Worm (Caenorhabditis elegans) whole organism, L1 larva: Measurements from ENCODE around the gene H35N09.1.

Experiments used
- C04F5.9 ChIP-seq: sonication (generic microtip); optimal IDR thresholded peaks from 2 replicates; lab custom pipeline; 2016; ENCODE audit warnings: missing genetic modification characterization, missing compliant biosample characterization
- aha-1 ChIP-seq: fragments of 150-350 bp; optimal IDR thresholded peaks from 2 replicates; lab custom pipeline; 2014; ENCODE audit warnings: missing biosample characterization, missing genetic modification characterization
- alr-1 ChIP-seq: fragments of 200-800 bp; sonication (Bioruptor generic); optimal IDR thresholded peaks from 2 replicates; lab custom pipeline; 2018; ENCODE audit warnings: borderline replicate concordance, mild to moderate bottlenecking, missing genetic modification characterization, missing compliant biosample characterization
- aly-2 ChIP-seq: fragments of 150-350 bp; optimal IDR thresholded peaks from 2 replicates; lab custom pipeline; 2014; ENCODE audit warnings: missing biosample characterization, missing genetic modification characterization
- ceh-82 ChIP-seq, 3 experiments: fragments of 150-350 bp in 1 of 3; sonication (generic microtip) in 2 of 3; optimal IDR thresholded peaks; 2 replicates each; lab custom pipeline; 2014 to 2017; ENCODE audit warnings: missing biosample characterization in 3 of 3, missing genetic modification characterization in 3 of 3
- ceh-90 ChIP-seq: sonication (generic microtip); optimal IDR thresholded peaks from 2 replicates; lab custom pipeline; 2016; ENCODE audit warnings: missing genetic modification characterization, missing compliant biosample characterization
- elt-3 ChIP-seq, 6 experiments: fragments of 150-350 bp in 1 of 6; sonication (generic microtip); optimal IDR thresholded peaks; 2 replicates each; lab custom pipeline; 2017 to 2018; ENCODE audit warnings: missing biosample characterization in 6 of 6, missing genetic modification characterization in 6 of 6, inconsistent platforms in 1 of 6
- fkh-10 ChIP-seq: sonication (generic microtip); optimal IDR thresholded peaks from 2 replicates; lab custom pipeline; 2017; ENCODE audit warnings: missing biosample characterization, missing genetic modification reagents, missing genetic modification characterization
- fkh-4 ChIP-seq: sonication (generic microtip); optimal IDR thresholded peaks from 2 replicates; lab custom pipeline; 2016; ENCODE audit warnings: missing compliant biosample characterization, missing genetic modification characterization, borderline replicate concordance
- hlh-17 ChIP-seq: fragments of 200-800 bp; sonication (Bioruptor generic); optimal IDR thresholded peaks from 2 replicates; lab custom pipeline; 2018; ENCODE audit warnings: missing genetic modification characterization, mild to moderate bottlenecking, missing compliant biosample characterization, moderate library complexity, borderline replicate concordance
- hlh-4 ChIP-seq: sonication (generic microtip); optimal IDR thresholded peaks from 2 replicates; lab custom pipeline; 2016; ENCODE audit warnings: mild to moderate bottlenecking, missing genetic modification characterization, missing compliant biosample characterization
- jun-1 ChIP-seq: fragments of 150-350 bp; optimal IDR thresholded peaks from 2 replicates; lab custom pipeline; 2014; ENCODE audit warnings: missing biosample characterization, missing genetic modification reagents, missing genetic modification characterization
- lin-13 ChIP-seq: fragments of 150-350 bp; optimal IDR thresholded peaks from 2 replicates; lab custom pipeline; 2014; ENCODE audit warnings: missing biosample characterization, missing genetic modification reagents, missing genetic modification characterization
- lin-14 ChIP-seq: fragments of 200-800 bp; sonication (Bioruptor generic); optimal IDR thresholded peaks from 2 replicates; lab custom pipeline; 2018; ENCODE audit warnings: mild to moderate bottlenecking, missing genetic modification characterization, moderate library complexity, missing compliant biosample characterization
- lin-15B ChIP-seq: fragments of 150-350 bp; sonication (generic microtip); optimal IDR thresholded peaks from 3 replicates; lab custom pipeline; 2014; ENCODE audit warnings: missing biosample characterization, missing genetic modification characterization
- lin-39 ChIP-seq: fragments of 150-350 bp; optimal IDR thresholded peaks from 2 replicates; lab custom pipeline; 2014; ENCODE audit warnings: missing biosample characterization, missing genetic modification reagents, missing genetic modification characterization
- mab-9 ChIP-seq: fragments of 200-800 bp; sonication (Bioruptor generic); IDR thresholded peaks from 2 replicates; pipeline ENCODE4 v1.3.6; 2022; ENCODE audit warnings: missing genetic modification reagents, missing genetic modification characterization, missing compliant biosample characterization
- mef-2 ChIP-seq: fragments of 150-350 bp; optimal IDR thresholded peaks from 2 replicates; lab custom pipeline; 2014; ENCODE audit warnings: missing biosample characterization, missing genetic modification characterization
- nhr-11 ChIP-seq: fragments of 150-350 bp; optimal IDR thresholded peaks from 2 replicates; lab custom pipeline; 2014; ENCODE audit warnings: missing biosample characterization, missing genetic modification characterization
- nhr-20 ChIP-seq: sonication (generic microtip); optimal IDR thresholded peaks from 2 replicates; lab custom pipeline; 2016; ENCODE audit warnings: mild to moderate bottlenecking, missing genetic modification characterization, missing compliant biosample characterization
- nhr-237 ChIP-seq: fragments of 150-350 bp; optimal IDR thresholded peaks from 2 replicates; lab custom pipeline; 2014; ENCODE audit warnings: missing biosample characterization, missing genetic modification characterization
- nhr-28 ChIP-seq: fragments of 150-350 bp; optimal IDR thresholded peaks from 2 replicates; lab custom pipeline; 2014; ENCODE audit warnings: missing biosample characterization, missing genetic modification characterization
- nhr-71 ChIP-seq: sonication (generic microtip); optimal IDR thresholded peaks from 2 replicates; lab custom pipeline; 2016; ENCODE audit warnings: mild to moderate bottlenecking, missing genetic modification characterization, moderate library complexity, missing compliant biosample characterization
- nhr-84 ChIP-seq: sonication (generic microtip); optimal IDR thresholded peaks from 2 replicates; lab custom pipeline; 2017; ENCODE audit warnings: missing biosample characterization, missing genetic modification characterization
- nhr-85 ChIP-seq: sonication (generic microtip); peaks from one replicate; lab custom pipeline; 2016; ENCODE audit warnings: missing genetic modification characterization, inconsistent platforms, missing compliant biosample characterization
- pag-3 ChIP-seq: sonication (generic microtip); optimal IDR thresholded peaks from 2 replicates; lab custom pipeline; 2017; ENCODE audit warnings: missing genetic modification characterization, mild to moderate bottlenecking, missing compliant biosample characterization, antibody characterized with exemption, borderline replicate concordance; ENCODE audit not compliant: insufficient read depth
- pax-3 ChIP-seq: fragments of 200-800 bp; sonication (Bioruptor generic); optimal IDR thresholded peaks from 2 replicates; lab custom pipeline; 2018; ENCODE audit warnings: mild to moderate bottlenecking, missing genetic modification characterization, moderate library complexity, missing compliant biosample characterization
- rnt-1 ChIP-seq: sonication (generic microtip); optimal IDR thresholded peaks from 2 replicates; lab custom pipeline; 2016; ENCODE audit warnings: mild to moderate bottlenecking, missing genetic modification characterization, moderate library complexity, missing compliant biosample characterization
- skn-1 ChIP-seq: fragments of 150-350 bp; optimal IDR thresholded peaks from 2 replicates; lab custom pipeline; 2014; ENCODE audit warnings: missing biosample characterization, missing genetic modification characterization
- snpc-4 ChIP-seq: fragments of 150-350 bp; optimal IDR thresholded peaks from 2 replicates; lab custom pipeline; 2014; ENCODE audit warnings: missing biosample characterization, missing genetic modification characterization
- snu-23 ChIP-seq: sonication (generic microtip); optimal IDR thresholded peaks from 2 replicates; lab custom pipeline; 2016; ENCODE audit warnings: missing genetic modification characterization, missing compliant biosample characterization
- sptf-1 ChIP-seq: fragments of 150-350 bp; optimal IDR thresholded peaks from 2 replicates; lab custom pipeline; 2014; ENCODE audit warnings: missing biosample characterization, missing genetic modification characterization
- swsn-7 ChIP-seq: sonication (generic microtip); optimal IDR thresholded peaks from 2 replicates; lab custom pipeline; 2016; ENCODE audit warnings: missing genetic modification characterization, missing compliant biosample characterization
- tbx-2 ChIP-seq: sonication (generic microtip); optimal IDR thresholded peaks from 2 replicates; lab custom pipeline; 2016; ENCODE audit warnings: missing genetic modification characterization, missing compliant biosample characterization
- tlp-1 ChIP-seq: fragments of 150-350 bp; optimal IDR thresholded peaks from 2 replicates; lab custom pipeline; 2014; ENCODE audit warnings: missing biosample characterization, missing genetic modification characterization
- unc-130 ChIP-seq: fragments of 150-350 bp; optimal IDR thresholded peaks from 2 replicates; lab custom pipeline; 2017; ENCODE audit warnings: missing biosample characterization, missing genetic modification characterization, inconsistent platforms
- unc-30 ChIP-seq: sonication (generic microtip); optimal IDR thresholded peaks from 2 replicates; lab custom pipeline; 2017; ENCODE audit warnings: missing biosample characterization, missing genetic modification characterization
- unc-86 ChIP-seq: sonication (generic microtip); optimal IDR thresholded peaks from 2 replicates; lab custom pipeline; 2016; ENCODE audit warnings: missing genetic modification characterization, missing compliant biosample characterization
- unc-98 ChIP-seq: fragments of 200-800 bp; sonication (Bioruptor generic); IDR thresholded peaks from 2 replicates; pipeline ENCODE4 v1.3.6; 2022; ENCODE audit warnings: missing genetic modification characterization, missing compliant biosample characterization
- zip-4 ChIP-seq: fragments of 200-800 bp; sonication (Bioruptor generic); optimal IDR thresholded peaks from 2 replicates; lab custom pipeline; 2018; ENCODE audit warnings: mild to moderate bottlenecking, missing genetic modification characterization, moderate library complexity, missing compliant biosample characterization
- ztf-4 ChIP-seq: fragments of 150-350 bp; optimal IDR thresholded peaks from 2 replicates; lab custom pipeline; 2014; ENCODE audit warnings: missing biosample characterization, missing genetic modification characterization

H35N09.1 gene

ce11 chrX:8584825-8585384, 20.2 kb upstream of the H35N09.1 start (continued):
- TF ChIP-seq tbx-2 = no peak
- no peak for TF ChIP-seq pax-3 (tag; lab: Kevin White, UChicago)
- TF ChIP-seq mef-2 (tag; lab: Kevin White, UChicago) = no peak
- TF ChIP-seq lin-15B = no peak
- TF ChIP-seq unc-98 (GFP tag; lab: Robert Waterston, UW) = no peak
- no peak for TF ChIP-seq unc-30 (tag; lab: Kevin White, UChicago)
- no peak for TF ChIP-seq jun-1 (tag; lab: Kevin White, UChicago)
- TF ChIP-seq nhr-28 (tag; lab: Kevin White, UChicago) = no peak
- peak; percentile 90 for TF ChIP-seq nhr-85 (tag; lab: Kevin White, UChicago)
- no peak for TF ChIP-seq nhr-11 (tag; lab: Kevin White, UChicago)
- no peak for TF ChIP-seq alr-1 (tag; lab: Kevin White, UChicago)
- no peak for TF ChIP-seq fkh-4 (tag; lab: Kevin White, UChicago)
- TF ChIP-seq unc-130 = no peak
- TF ChIP-seq skn-1 (tag; lab: Kevin White, UChicago) = no peak
- no peak for TF ChIP-seq nhr-237
- no peak for TF ChIP-seq tlp-1 (tag; lab: Kevin White, UChicago)
- TF ChIP-seq nhr-84 (tag; lab: Kevin White, UChicago) = no peak
- TF ChIP-seq aly-2 (tag; lab: Kevin White, UChicago) = no peak
- TF ChIP-seq ceh-90 = no peak
- TF ChIP-seq nhr-71 (tag; lab: Kevin White, UChicago) = peak; percentile 13
- TF ChIP-seq lin-14 = peak; percentile 62
- TF ChIP-seq rnt-1 (tag; lab: Kevin White, UChicago) = peak; percentile 13
- TF ChIP-seq C04F5.9 (tag; lab: Kevin White, UChicago) = no peak
- peak; percentile 32 for TF ChIP-seq snu-23
- no peak for TF ChIP-seq unc-86 (tag; lab: Kevin White, UChicago)
- TF ChIP-seq pag-3 (tag; lab: Kevin White, UChicago) = no peak
- TF ChIP-seq lin-39 (tag; lab: Kevin White, UChicago) = no peak
- TF ChIP-seq fkh-10 = no peak

- TF ChIP-seq aha-1 (tag; lab: Kevin White, UChicago) = no peak
- TF ChIP-seq elt-3 (tag; optimal IDR thresholded peaks at IDR 0.05; lab: Kevin White, UChicago) = peak in 1 of 6 experiments; percentile 6
Measured at ce11 chrX:8585837-8586236, 19.3 kb upstream of the H35N09.1 start, which contains the start of gene F18E9.3. TSS of gene F18E9.3 (plus strand) at chrX:8586147.

ce11 chrX:8592881-8593280, 12.3 kb upstream of the H35N09.1 start, which contains the start of gene nlp-7:
TSS of gene nlp-7 (plus strand) at chrX:8593181.
- TF ChIP-seq ztf-4 (tag; lab: Kevin White, UChicago) (no peak), pag-3 (tag; lab: Kevin White, UChicago) (no peak), snu-23 (no peak), lin-13 (GFP tag; lab: Kevin White, UChicago) (no peak), ceh-82 (tag; optimal IDR thresholded peaks at IDR 0.05; lab: Kevin White, UChicago) (no peak), swsn-7 (no peak), aly-2 (tag; lab: Kevin White, UChicago) (no peak), sptf-1 (tag; lab: Kevin White, UChicago) (no peak), nhr-28 (tag; lab: Kevin White, UChicago) (no peak), mab-9 (no peak), zip-4 (GFP tag; lab: Kevin White, UChicago) (no peak), elt-3 (tag; optimal IDR thresholded peaks at IDR 0.05; lab: Kevin White, UChicago) (no peak), fkh-10 (no peak)

- no peak for TF ChIP-seq hlh-17 (GFP tag; lab: Kevin White, UChicago)
- TF ChIP-seq snpc-4 (tag; lab: Kevin White, UChicago) = no peak
- TF ChIP-seq lin-14 = no peak
- no peak for TF ChIP-seq fkh-4 (tag; lab: Kevin White, UChicago)
- TF ChIP-seq ceh-82 (tag; optimal IDR thresholded peaks at IDR 0.05; lab: Kevin White, UChicago) = no peak
- no peak for TF ChIP-seq skn-1 (tag; lab: Kevin White, UChicago)
- no peak for TF ChIP-seq nhr-20 (tag; lab: Kevin White, UChicago)
- TF ChIP-seq swsn-7 = no peak
- TF ChIP-seq hlh-4 (tag; lab: Kevin White, UChicago) = no peak
Measured at ce11 chrX:8597647-8598046, 7.5 kb upstream of the H35N09.1 start, which contains the start of gene F18E9.7. TSS of gene F18E9.7 (minus strand) at chrX:8597747.
